Comparison of ENCODE assay signal across 3 fruit fly cellular contexts in the genomic region with DNA sequence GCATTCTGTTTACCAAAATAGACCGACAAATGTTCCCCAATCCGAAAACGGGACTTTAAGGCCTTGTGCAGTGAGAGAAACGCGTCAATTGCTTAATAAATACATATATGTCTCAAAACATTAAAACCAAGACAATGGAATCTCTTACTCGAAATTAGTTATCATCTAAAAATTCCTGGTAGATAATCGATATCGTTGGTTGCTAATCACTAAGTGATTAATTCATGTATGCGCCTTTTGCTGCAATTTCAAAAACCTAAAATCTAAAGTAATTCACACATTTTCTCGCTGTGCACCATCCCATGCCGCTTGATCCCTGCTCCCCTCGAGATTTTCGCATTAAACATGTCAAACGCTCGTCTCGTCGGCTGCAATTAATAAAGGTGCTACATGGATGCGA.
A peak's percentile ranks its signal among the peaks of the same experiment; 100 is the strongest.
TF ChIP-seq lines count a peak whose summit lies in the region.

No protein-coding gene starts in this region.

- no peak for TF ChIP-seq CTCF in whole organism, embryonic (GFP tag; optimal IDR thresholded peaks at IDR 0.05; lab: Kevin White, UChicago)

TF ChIP-seq in whole organism, embryonic, 481 proteins besides CTCF, POLR2A, EP300 and RAD21 (continues in another document):
- peak; percentile 52 for TF ChIP-seq CG12391 (tag; optimal IDR thresholded peaks at IDR 0.05; lab: Kevin White, UChicago)
- TF ChIP-seq cad (GFP tag; optimal IDR thresholded peaks at IDR 0.05; lab: Kevin White, UChicago): no peak
- no peak for TF ChIP-seq schlank (tag; optimal IDR thresholded peaks at IDR 0.05; lab: Kevin White, UChicago)
- TF ChIP-seq Chrac-16 (GFP tag; optimal IDR thresholded peaks at IDR 0.05; lab: Kevin White, UChicago): no peak
- no peak for TF ChIP-seq Trl (optimal IDR thresholded peaks at IDR 0.05; lab: Kevin White, UChicago)
- peak; percentile 30 for TF ChIP-seq Trl (GFP tag; optimal IDR thresholded peaks at IDR 0.05; lab: Kevin White, UChicago)
- TF ChIP-seq Meics (GFP tag; optimal IDR thresholded peaks at IDR 0.05; lab: Kevin White, UChicago): no peak
- TF ChIP-seq CG10147 (GFP tag; optimal IDR thresholded peaks at IDR 0.05; lab: Kevin White, UChicago): no peak
- peak; percentile 9 for TF ChIP-seq CG7556 (GFP tag; optimal IDR thresholded peaks at IDR 0.05; lab: Kevin White, UChicago)
- no peak for TF ChIP-seq CG3995 (GFP tag; optimal IDR thresholded peaks at IDR 0.05; lab: Kevin White, UChicago)
- TF ChIP-seq phol (tag; optimal IDR thresholded peaks at IDR 0.05; lab: Kevin White, UChicago): peak; percentile 58
- TF ChIP-seq sim (GFP tag; IDR thresholded peaks at IDR 0.05; lab: Robert Waterston, UW): no peak
- TF ChIP-seq CG9876 (GFP tag; optimal IDR thresholded peaks at IDR 0.05; lab: Kevin White, UChicago): no peak
- no peak for TF ChIP-seq CG3065 (GFP tag; optimal IDR thresholded peaks at IDR 0.05; lab: Kevin White, UChicago)
- no peak for TF ChIP-seq ap (GFP tag; IDR thresholded peaks at IDR 0.05; lab: Robert Waterston, UW)
- TF ChIP-seq CG14710 (tag; optimal IDR thresholded peaks at IDR 0.05; lab: Kevin White, UChicago): peak; percentile 51
- peak; percentile 62; the same call in 1 of the 2 replicates for TF ChIP-seq Xrp1 (GFP tag; IDR thresholded peaks at IDR 0.05; lab: Robert Waterston, UW)
- TF ChIP-seq CG4730 (GFP tag; IDR thresholded peaks at IDR 0.05; lab: Robert Waterston, UW): no peak
- peak in 1 of 3 experiments; percentile 61 for TF ChIP-seq lola (GFP tag; optimal IDR thresholded peaks at IDR 0.05; lab: Kevin White, UChicago)
- TF ChIP-seq CG4424 (GFP tag; optimal IDR thresholded peaks at IDR 0.05; lab: Kevin White, UChicago): peak; percentile 45
- TF ChIP-seq Adf1 (GFP tag; IDR thresholded peaks at IDR 0.05; lab: Robert Waterston, UW): no peak
- TF ChIP-seq knrl (GFP tag; IDR thresholded peaks at IDR 0.05; lab: Robert Waterston, UW; ENCODE audit: partially characterized antibody): no peak
- TF ChIP-seq CG1024 (GFP tag; IDR thresholded peaks at IDR 0.05; lab: Robert Waterston, UW): no peak
- TF ChIP-seq CG1792 (GFP tag; optimal IDR thresholded peaks at IDR 0.05; lab: Kevin White, UChicago): no peak
- TF ChIP-seq vnd (GFP tag; IDR thresholded peaks at IDR 0.05; lab: Robert Waterston, UW; ENCODE audit: partially characterized antibody): no peak
- TF ChIP-seq HmgZ (tag; optimal IDR thresholded peaks at IDR 0.05; lab: Kevin White, UChicago): no peak
- no peak for TF ChIP-seq CG10209 (GFP tag; optimal IDR thresholded peaks at IDR 0.05; lab: Kevin White, UChicago)
- TF ChIP-seq bowl (GFP tag; IDR thresholded peaks at IDR 0.05; lab: Robert Waterston, UW): no peak
- TF ChIP-seq Elba2 (GFP tag; optimal IDR thresholded peaks at IDR 0.05; lab: Kevin White, UChicago): no peak
- no peak for TF ChIP-seq sqz (GFP tag; optimal IDR thresholded peaks at IDR 0.05; lab: Kevin White, UChicago)

TF ChIP-seq in whole organism, prepupa, 60 proteins besides CTCF, POLR2A, EP300 and RAD21 (continues in another document):
- TF ChIP-seq Eip75B (GFP tag; optimal IDR thresholded peaks at IDR 0.05; lab: Kevin White, UChicago): no peak
- TF ChIP-seq CG1621 (tag; optimal IDR thresholded peaks at IDR 0.05; lab: Kevin White, UChicago): no peak
- peak; percentile 23 for TF ChIP-seq CG3919 (GFP tag; optimal IDR thresholded peaks at IDR 0.05; lab: Kevin White, UChicago)
- no peak for TF ChIP-seq Sox102F (GFP tag; optimal IDR thresholded peaks at IDR 0.05; lab: Kevin White, UChicago)
- TF ChIP-seq achi (GFP tag; optimal IDR thresholded peaks at IDR 0.05; lab: Kevin White, UChicago): peak; percentile 25
- TF ChIP-seq CG32006 (GFP tag; optimal IDR thresholded peaks at IDR 0.05; lab: Kevin White, UChicago): peak; percentile 51
- 0 out of 3 replicates have a peak, but pooled peaks have one; percentile 15 for TF ChIP-seq CG6163 (GFP tag; IDR thresholded peaks at IDR 0.05; lab: Robert Waterston, UW)
- TF ChIP-seq topi (GFP tag; optimal IDR thresholded peaks at IDR 0.05; lab: Kevin White, UChicago): no peak
- TF ChIP-seq Eip78C (GFP tag; lab: Kevin White, UChicago): peak; percentile 58
- TF ChIP-seq dac (GFP tag; optimal IDR thresholded peaks at IDR 0.05; lab: Kevin White, UChicago): no peak
- no peak for TF ChIP-seq vri (GFP tag; optimal IDR thresholded peaks at IDR 0.05; lab: Kevin White, UChicago)
- TF ChIP-seq OdsH (GFP tag; optimal IDR thresholded peaks at IDR 0.05; lab: Kevin White, UChicago): peak; percentile 6
- TF ChIP-seq Hr38 (GFP tag; optimal IDR thresholded peaks at IDR 0.05; lab: Kevin White, UChicago): no peak
- TF ChIP-seq CG31627 (GFP tag; optimal IDR thresholded peaks at IDR 0.05; lab: Kevin White, UChicago): no peak
- 0 out of 2 replicates have a peak, but pooled peaks have one; percentile 18 for TF ChIP-seq CG15336 (GFP tag; IDR thresholded peaks at IDR 0.05; lab: Robert Waterston, UW)
- TF ChIP-seq CG16779 (tag; optimal IDR thresholded peaks at IDR 0.05; lab: Kevin White, UChicago): no peak
- TF ChIP-seq CG6792 (GFP tag; optimal IDR thresholded peaks at IDR 0.05; lab: Kevin White, UChicago): no peak
- TF ChIP-seq esn (GFP tag; optimal IDR thresholded peaks at IDR 0.05; lab: Kevin White, UChicago): no peak
- TF ChIP-seq svp (GFP tag; lab: Kevin White, UChicago): peak; percentile 13
- peak; percentile 44 for TF ChIP-seq CG10669 (GFP tag; optimal IDR thresholded peaks at IDR 0.05; lab: Kevin White, UChicago)
- TF ChIP-seq Sox14 (GFP tag; optimal IDR thresholded peaks at IDR 0.05; lab: Kevin White, UChicago): peak; percentile 24
- TF ChIP-seq Met (GFP tag; optimal IDR thresholded peaks at IDR 0.05; lab: Kevin White, UChicago): no peak
- peak; percentile 41 for TF ChIP-seq CG10631 (GFP tag; optimal IDR thresholded peaks at IDR 0.05; lab: Kevin White, UChicago)
- no peak for TF ChIP-seq CG8632 (GFP tag; optimal IDR thresholded peaks at IDR 0.05; lab: Kevin White, UChicago)
- peak; percentile 28 for TF ChIP-seq acj6 (GFP tag; optimal IDR thresholded peaks at IDR 0.05; lab: Kevin White, UChicago)
- TF ChIP-seq CG6854 (GFP tag; optimal IDR thresholded peaks at IDR 0.05; lab: Kevin White, UChicago): no peak
- peak; percentile 43 for TF ChIP-seq CG3032 (tag; optimal IDR thresholded peaks at IDR 0.05; lab: Kevin White, UChicago)
- peak; percentile 38 for TF ChIP-seq Ets96B (tag; optimal IDR thresholded peaks at IDR 0.05; lab: Kevin White, UChicago)
- peak; percentile 24 for TF ChIP-seq fd59A (GFP tag; optimal IDR thresholded peaks at IDR 0.05; lab: Kevin White, UChicago)
- no peak for TF ChIP-seq Eip93F (GFP tag; optimal IDR thresholded peaks at IDR 0.05; lab: Kevin White, UChicago)
- no peak for TF ChIP-seq CG6808 (GFP tag; optimal IDR thresholded peaks at IDR 0.05; lab: Kevin White, UChicago)

TF ChIP-seq in whole organism, pupa, 21 proteins besides CTCF, POLR2A, EP300 and RAD21:
- TF ChIP-seq fd96Ca (GFP tag; IDR thresholded peaks at IDR 0.05; lab: Robert Waterston, UW): peak; percentile 47; the same call in 2 of the 3 replicates
- peak; percentile 59 for TF ChIP-seq CG9948 (tag; optimal IDR thresholded peaks at IDR 0.05; lab: Kevin White, UChicago)
- no peak for TF ChIP-seq EcR (GFP tag; optimal IDR thresholded peaks at IDR 0.05; lab: Kevin White, UChicago)
- TF ChIP-seq CG34367 (tag; optimal IDR thresholded peaks at IDR 0.05; lab: Kevin White, UChicago): peak; percentile 33
- peak; percentile 56 for TF ChIP-seq CG8159 (tag; optimal IDR thresholded peaks at IDR 0.05; lab: Kevin White, UChicago)
- no peak for TF ChIP-seq Pif1B (GFP tag; optimal IDR thresholded peaks at IDR 0.05; lab: Kevin White, UChicago)
- no peak for TF ChIP-seq CG12605 (GFP tag; IDR thresholded peaks at IDR 0.05; lab: Robert Waterston, UW)
- TF ChIP-seq CG4496 (GFP tag; IDR thresholded peaks at IDR 0.05; lab: Robert Waterston, UW): 0 out of 3 replicates have a peak, but pooled peaks have one; percentile 15
- TF ChIP-seq CG17806 (tag; optimal IDR thresholded peaks at IDR 0.05; lab: Kevin White, UChicago): peak; percentile 38
- TF ChIP-seq CG15710 (tag; optimal IDR thresholded peaks at IDR 0.05; lab: Kevin White, UChicago): peak; percentile 43
- peak; percentile 65 for TF ChIP-seq CG14655 (GFP tag; optimal IDR thresholded peaks at IDR 0.05; lab: Kevin White, UChicago)
- TF ChIP-seq CG8301 (tag; optimal IDR thresholded peaks at IDR 0.05; lab: Kevin White, UChicago): peak; percentile 37

Comparison
In these comparisons a context has a peak if more than half of its experiments do, and no peak if none do; other contexts are left out.
1. Of the 7 proteins assayed by ChIP-seq in both whole organism, embryonic and whole organism, prepupa: peak only in whole organism, embryonic: Blimp-1 and Sox102F; only in whole organism, prepupa: none; in both: none; in neither: 5.